Worm (Caenorhabditis elegans) whole organism, late embryonic: Measurements from ENCODE around the gene R13H4.7.

ENCODE experiments used
- ceh-45 ChIP-seq: fragments of 200-800 bp; sonication (Bioruptor generic); IDR thresholded peaks from 2 replicates; pipeline ENCODE4 v1.3.6; 2022; ENCODE audit warnings: missing genetic modification reagents, missing genetic modification characterization, missing compliant biosample characterization
- ets-4 ChIP-seq: sonication (generic microtip); optimal IDR thresholded peaks from 2 replicates; lab custom pipeline; 2016; ENCODE audit warnings: missing genetic modification characterization, missing compliant biosample characterization
- fkh-10 ChIP-seq: fragments of 150-350 bp; optimal IDR thresholded peaks from 2 replicates; lab custom pipeline; 2014; ENCODE audit warnings: missing biosample characterization, missing genetic modification reagents, missing genetic modification characterization
- odd-2 ChIP-seq: sonication (generic microtip); optimal IDR thresholded peaks from 2 replicates; lab custom pipeline; 2017; ENCODE audit warnings: antibody characterized with exemption, mild to moderate bottlenecking, missing genetic modification characterization, missing compliant biosample characterization
- pha-4 ChIP-seq: fragments of 150-350 bp; optimal IDR thresholded peaks from 2 replicates; lab custom pipeline; 2018; ENCODE audit warnings: missing biosample characterization, missing genetic modification reagents, missing genetic modification characterization
- sox-2 ChIP-seq: fragments of 200-800 bp; sonication (Bioruptor generic); IDR thresholded peaks from 2 replicates; pipeline ENCODE4 v1.3.6; 2022; ENCODE audit warnings: missing genetic modification reagents, missing genetic modification characterization, missing compliant biosample characterization
- unc-3 ChIP-seq, 2 experiments: fragments of 200-800 bp in 1 of 2; sonication (Bioruptor generic) in 1 of 2; sonication (generic microtip) in 1 of 2; conservative IDR thresholded peaks in 1 of 2; optimal IDR thresholded peaks in 1 of 2; 2 replicates each; pipeline versions ENCODE4 v1.3.6 to Lab custom; 2016 to 2022; ENCODE audit warnings: missing compliant biosample characterization in 2 of 2, missing genetic modification characterization in 2 of 2, missing genetic modification reagents in 1 of 2
- unc-86 ChIP-seq: sonication (generic microtip); optimal IDR thresholded peaks from 2 replicates; lab custom pipeline; 2016; ENCODE audit warnings: missing genetic modification characterization, missing compliant biosample characterization

DNA sequence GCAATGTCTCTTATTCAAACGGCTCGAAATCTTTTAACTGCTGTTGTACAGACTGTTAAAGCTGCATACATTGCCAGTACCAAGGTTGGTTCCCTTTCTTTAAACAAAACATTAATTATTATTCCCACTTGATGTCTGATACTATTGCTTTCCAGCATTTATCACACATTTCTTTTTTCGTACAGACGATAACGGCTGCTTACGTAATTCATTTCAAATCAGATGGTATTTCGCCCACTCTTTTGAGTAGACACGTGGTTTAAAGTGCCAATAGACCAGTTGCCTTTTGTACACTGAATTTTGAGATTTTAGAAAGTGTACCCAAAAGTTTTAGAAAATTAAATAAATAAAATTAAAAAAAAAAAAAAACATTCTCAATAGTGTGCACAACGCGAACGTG, 18.6 kb downstream of the R13H4.7 start:
- TF ChIP-seq sox-2 (GFP tag; lab: Robert Waterston, UW), result no peak
- no peak for TF ChIP-seq ceh-45
- no peak for TF ChIP-seq ets-4 (tag; lab: Kevin White, UChicago)
- TF ChIP-seq unc-86 (tag; lab: Kevin White, UChicago), result no peak
- TF ChIP-seq pha-4 (tag; lab: Kevin White, UChicago), result no peak
- no peak for TF ChIP-seq odd-2
- no peak for TF ChIP-seq fkh-10 (GFP tag; lab: Kevin White, UChicago)
- TF ChIP-seq unc-3 (GFP tag; conservative IDR thresholded peaks at IDR 0.05; lab: Robert Waterston, UW), result no peak
- TF ChIP-seq unc-3 (tag; optimal IDR thresholded peaks at IDR 0.05; lab: Kevin White, UChicago), result no peak
